Worm (Caenorhabditis elegans) whole organism, L3 larva: ENCODE measurements around the gene R10E8.8.
A peak's percentile ranks its signal among the peaks of the same experiment; 100 is the strongest.

ENCODE experiments used
- R02D3.7 ChIP-seq: fragments of 150-350 bp; optimal IDR thresholded peaks from 2 replicates; lab custom pipeline; 2014; ENCODE audit warnings: missing biosample characterization, missing genetic modification characterization
- ama-1 ChIP-seq: fragments of 150-350 bp; optimal IDR thresholded peaks from 2 replicates; lab custom pipeline; 2018
- ceh-16 ChIP-seq: sonication (generic microtip); optimal IDR thresholded peaks from 2 replicates; lab custom pipeline; 2017; ENCODE audit warnings: missing biosample characterization, missing genetic modification characterization
- ceh-82 ChIP-seq: fragments of 150-350 bp; optimal IDR thresholded peaks from 2 replicates; lab custom pipeline; 2014; ENCODE audit warnings: missing biosample characterization, missing genetic modification characterization
- daf-12 ChIP-seq: fragments of 150-350 bp; optimal IDR thresholded peaks from 2 replicates; lab custom pipeline; 2014; ENCODE audit warnings: missing biosample characterization, missing genetic modification reagents, missing genetic modification characterization
- egl-27 ChIP-seq: sonication (generic microtip); optimal IDR thresholded peaks from 4 replicates; lab custom pipeline; 2017; ENCODE audit warnings: missing biosample characterization, missing genetic modification reagents, missing genetic modification characterization
- elt-1 ChIP-seq: fragments of 150-350 bp; optimal IDR thresholded peaks from 2 replicates; lab custom pipeline; 2014; ENCODE audit warnings: missing biosample characterization, missing genetic modification characterization
- elt-2 ChIP-seq: sonication (generic microtip); optimal IDR thresholded peaks from 2 replicates; lab custom pipeline; 2016; ENCODE audit warnings: missing genetic modification reagents, mild to moderate bottlenecking, missing genetic modification characterization, missing compliant biosample characterization
- elt-3 ChIP-seq, 3 experiments: fragments of 150-350 bp in 1 of 3; sonication (generic microtip) in 2 of 3; optimal IDR thresholded peaks; 2 replicates in 2 of 3; 4 replicates in 1 of 3; lab custom pipeline; 2014 to 2017; ENCODE audit warnings: missing biosample characterization in 3 of 3, missing genetic modification characterization in 3 of 3
- fos-1 ChIP-seq: fragments of 150-350 bp; optimal IDR thresholded peaks from 2 replicates; lab custom pipeline; 2014; ENCODE audit warnings: missing biosample characterization, missing genetic modification characterization
- jun-1 ChIP-seq: fragments of 150-350 bp; optimal IDR thresholded peaks from 2 replicates; lab custom pipeline; 2014; ENCODE audit warnings: missing biosample characterization, missing genetic modification reagents, missing genetic modification characterization
- lin-15B ChIP-seq: fragments of 150-350 bp; optimal IDR thresholded peaks from 2 replicates; lab custom pipeline; 2014; ENCODE audit warnings: missing biosample characterization, missing genetic modification characterization
- lsy-12 ChIP-seq: sonication (generic microtip); optimal IDR thresholded peaks from 2 replicates; lab custom pipeline; 2016; ENCODE audit warnings: mild to moderate bottlenecking, missing genetic modification characterization, missing compliant biosample characterization
- mdl-1 ChIP-seq: fragments of 150-350 bp; optimal IDR thresholded peaks from 2 replicates; lab custom pipeline; 2014; ENCODE audit warnings: missing biosample characterization, missing genetic modification characterization
- mml-1 ChIP-seq: fragments of 150-350 bp; sonication (generic microtip); optimal IDR thresholded peaks from 3 replicates; lab custom pipeline; 2014; ENCODE audit warnings: missing biosample characterization, missing genetic modification characterization
- nhr-11 ChIP-seq: fragments of 150-350 bp; optimal IDR thresholded peaks from 2 replicates; lab custom pipeline; 2014; ENCODE audit warnings: missing biosample characterization, missing genetic modification characterization
- nhr-12 ChIP-seq: fragments of 150-350 bp; optimal IDR thresholded peaks from 2 replicates; lab custom pipeline; 2014; ENCODE audit warnings: missing biosample characterization, missing genetic modification characterization
- nhr-23 ChIP-seq: fragments of 150-350 bp; optimal IDR thresholded peaks from 2 replicates; lab custom pipeline; 2014; ENCODE audit warnings: missing biosample characterization, missing genetic modification reagents, missing genetic modification characterization
- nhr-237 ChIP-seq: fragments of 150-350 bp; optimal IDR thresholded peaks from 2 replicates; lab custom pipeline; 2014; ENCODE audit warnings: missing biosample characterization, missing genetic modification characterization
- nhr-25 ChIP-seq: sonication (generic microtip); optimal IDR thresholded peaks from 2 replicates; lab custom pipeline; 2017; ENCODE audit warnings: missing biosample characterization, missing genetic modification characterization
- nhr-28 ChIP-seq: fragments of 150-350 bp; optimal IDR thresholded peaks from 2 replicates; lab custom pipeline; 2014; ENCODE audit warnings: missing biosample characterization, missing genetic modification characterization
- nhr-43 ChIP-seq: sonication (generic microtip); optimal IDR thresholded peaks from 2 replicates; lab custom pipeline; 2016; ENCODE audit warnings: mild to moderate bottlenecking, missing genetic modification characterization, missing compliant biosample characterization; ENCODE audit not compliant: poor library complexity, severe bottlenecking
- nhr-76 ChIP-seq: fragments of 150-350 bp; sonication (generic microtip); optimal IDR thresholded peaks from 5 replicates; lab custom pipeline; 2014; ENCODE audit warnings: missing biosample characterization, missing genetic modification characterization
- nhr-77 ChIP-seq: fragments of 150-350 bp; optimal IDR thresholded peaks from 2 replicates; lab custom pipeline; 2014; ENCODE audit warnings: missing biosample characterization, missing genetic modification characterization
- pqm-1 ChIP-seq: fragments of 150-350 bp; optimal IDR thresholded peaks from 2 replicates; lab custom pipeline; 2017; ENCODE audit warnings: missing biosample characterization, missing genetic modification characterization, inconsistent platforms
- snpc-4 ChIP-seq: fragments of 150-350 bp; optimal IDR thresholded peaks from 2 replicates; lab custom pipeline; 2014; ENCODE audit warnings: missing biosample characterization, missing genetic modification characterization
- tbx-2 ChIP-seq: sonication (generic microtip); optimal IDR thresholded peaks from 2 replicates; lab custom pipeline; 2016; ENCODE audit warnings: mild to moderate bottlenecking, missing genetic modification characterization, missing compliant biosample characterization
- unc-62 ChIP-seq: fragments of 150-350 bp; sonication (generic microtip); optimal IDR thresholded peaks from 4 replicates; lab custom pipeline; 2014; ENCODE audit warnings: missing biosample characterization, missing genetic modification reagents, missing genetic modification characterization
- zag-1 ChIP-seq: fragments of 150-350 bp; optimal IDR thresholded peaks from 2 replicates; lab custom pipeline; 2014; ENCODE audit warnings: missing biosample characterization, missing genetic modification characterization
- ztf-4 ChIP-seq: fragments of 150-350 bp; optimal IDR thresholded peaks from 2 replicates; lab custom pipeline; 2014; ENCODE audit warnings: missing biosample characterization, missing genetic modification characterization

Gene R10E8.8

ce11 chrV:18253494-18253893, 12.0 kb upstream of the R10E8.8 start, which contains the start of gene R10E8.2:
Gene R10E8.2, plus strand, starts transcription at chrV:18253794.
- TF ChIP-seq nhr-237 (tag; lab: Kevin White, UChicago) (no peak), mdl-1 (tag; lab: Kevin White, UChicago) (no peak)

ce11 chrV:18252239-18252638, 10.8 kb upstream of the R10E8.8 start, which contains the start of gene R10E8.1:
Gene R10E8.1, minus strand, starts transcription at chrV:18252416.
- no peak for TF ChIP-seq nhr-11 (tag; lab: Kevin White, UChicago)
- TF ChIP-seq pqm-1, result peak; percentile 59
- TF ChIP-seq elt-1 (tag; lab: Kevin White, UChicago), result no peak
- TF ChIP-seq elt-3 (tag; optimal IDR thresholded peaks at IDR 0.05; lab: Kevin White, UChicago), result no peak
- TF ChIP-seq fos-1, result no peak
- TF ChIP-seq ztf-4, result no peak
- TF ChIP-seq daf-12, result no peak
- no peak for TF ChIP-seq nhr-43 (tag; lab: Kevin White, UChicago)
- no peak for TF ChIP-seq ceh-82 (tag; lab: Kevin White, UChicago)
- no peak for TF ChIP-seq nhr-23 (tag; lab: Kevin White, UChicago)
- no peak for TF ChIP-seq tbx-2
- no peak for TF ChIP-seq egl-27
- TF ChIP-seq elt-2, result peak; percentile 71
- TF ChIP-seq snpc-4 (tag; lab: Kevin White, UChicago), result no peak

- TF ChIP-seq zag-1 (tag; lab: Kevin White, UChicago) (no peak), fos-1 (no peak), tbx-2 (no peak), daf-12 (no peak), nhr-12 (tag; lab: Kevin White, UChicago) (no peak), elt-2 (peak; percentile 90), ztf-4 (no peak), R02D3.7 (tag; lab: Kevin White, UChicago) (no peak), lsy-12 (no peak), jun-1 (tag; lab: Kevin White, UChicago) (peak; percentile 18), pqm-1 (peak; percentile 70), egl-27 (no peak), nhr-28 (no peak), elt-3 (tag; optimal IDR thresholded peaks at IDR 0.05; lab: Kevin White, UChicago) (no peak)
Observed at ce11 chrV:18246077-18246476, 4.6 kb upstream of the R10E8.8 start.

ce11 chrV:18244408-18244807, 2.9 kb upstream of the R10E8.8 start:
- TF ChIP-seq elt-2 (peak; percentile 62), pqm-1 (peak; percentile 31), nhr-12 (tag; lab: Kevin White, UChicago) (no peak)

ce11 chrV:18243227-18243626, 1.8 kb upstream of the R10E8.8 start:
- no peak for TF ChIP-seq elt-2
- TF ChIP-seq nhr-25, result no peak
- no peak for TF ChIP-seq mml-1
- no peak for TF ChIP-seq lin-15B (tag; lab: Kevin White, UChicago)
- no peak for TF ChIP-seq mdl-1 (tag; lab: Kevin White, UChicago)
- TF ChIP-seq ceh-82 (tag; lab: Kevin White, UChicago), result no peak
- TF ChIP-seq egl-27, result no peak
- TF ChIP-seq, all 47 proteins: peak for 0

ce11 chrV:18236714-18237288, 4.7 kb downstream of the R10E8.8 start, which contains the start of gene R10E8.3:
Gene R10E8.3, minus strand, starts transcription at chrV:18236764.
- TF ChIP-seq pqm-1 (peak; percentile 43), nhr-77 (no peak), elt-2 (peak; percentile 53), lsy-12 (no peak)

- TF ChIP-seq unc-62 (GFP tag; lab: Kevin White, UChicago) (no peak), ceh-82 (tag; lab: Kevin White, UChicago) (no peak), tbx-2 (no peak), nhr-76 (no peak), ceh-16 (no peak), snpc-4 (tag; lab: Kevin White, UChicago) (no peak), mml-1 (no peak), elt-2 (no peak), ama-1 (lab: Kevin White, UChicago) (no peak), nhr-12 (tag; lab: Kevin White, UChicago) (no peak)
- TF ChIP-seq, all 47 proteins: peak for 0
Observed at ce11 chrV:18235808-18236207, 5.7 kb downstream of the R10E8.8 start.
